Worm (Caenorhabditis elegans) whole organism, L1 larva: Measurements from ENCODE around the gene msp-74.

Experiments used
- C04F5.9 ChIP-seq: sonication (generic microtip); optimal IDR thresholded peaks from 2 replicates; lab custom pipeline; 2016; ENCODE audit warnings: missing genetic modification characterization, missing compliant biosample characterization
- F16B12.6 ChIP-seq: fragments of 150-350 bp; optimal IDR thresholded peaks from 2 replicates; lab custom pipeline; 2014; ENCODE audit warnings: missing biosample characterization, missing genetic modification characterization
- Y116A8C.19 ChIP-seq: sonication (generic microtip); optimal IDR thresholded peaks from 2 replicates; lab custom pipeline; 2016; ENCODE audit warnings: missing compliant biosample characterization, missing genetic modification characterization, borderline replicate concordance
- aha-1 ChIP-seq: fragments of 150-350 bp; optimal IDR thresholded peaks from 2 replicates; lab custom pipeline; 2014; ENCODE audit warnings: missing biosample characterization, missing genetic modification characterization
- blmp-1 ChIP-seq: fragments of 150-350 bp; optimal IDR thresholded peaks from 2 replicates; lab custom pipeline; 2014; ENCODE audit warnings: missing biosample characterization, missing genetic modification characterization
- ceh-63 ChIP-seq: fragments of 200-800 bp; sonication (Bioruptor generic); optimal IDR thresholded peaks from 2 replicates; lab custom pipeline; 2018; ENCODE audit warnings: mild to moderate bottlenecking, missing genetic modification characterization, missing compliant biosample characterization
- ceh-8 ChIP-seq: fragments of 200-800 bp; sonication (Bioruptor generic); optimal IDR thresholded peaks from 2 replicates; lab custom pipeline; 2018; ENCODE audit warnings: mild to moderate bottlenecking, missing genetic modification characterization, moderate library complexity, missing compliant biosample characterization
- ceh-90 ChIP-seq: sonication (generic microtip); optimal IDR thresholded peaks from 2 replicates; lab custom pipeline; 2016; ENCODE audit warnings: missing genetic modification characterization, missing compliant biosample characterization
- dsc-1 ChIP-seq: sonication (generic microtip); optimal IDR thresholded peaks from 2 replicates; lab custom pipeline; 2016; ENCODE audit warnings: mild to moderate bottlenecking, missing genetic modification characterization, missing compliant biosample characterization
- egl-27 ChIP-seq, 2 experiments: fragments of 150-350 bp in 1 of 2; sonication (generic microtip); optimal IDR thresholded peaks; 3 replicates each; lab custom pipeline; 2017 to 2018; ENCODE audit warnings: missing biosample characterization in 2 of 2, missing genetic modification characterization in 2 of 2, missing genetic modification reagents in 2 of 2
- elt-2 ChIP-seq: sonication (generic microtip); optimal IDR thresholded peaks from 2 replicates; lab custom pipeline; 2016; ENCODE audit warnings: missing genetic modification characterization, mild to moderate bottlenecking, inconsistent platforms, missing compliant biosample characterization, missing genetic modification reagents
- elt-3 ChIP-seq, 6 experiments: fragments of 150-350 bp in 1 of 6; sonication (generic microtip); optimal IDR thresholded peaks; 2 replicates each; lab custom pipeline; 2017 to 2018; ENCODE audit warnings: missing biosample characterization in 6 of 6, missing genetic modification characterization in 6 of 6, inconsistent platforms in 1 of 6
- fkh-10 ChIP-seq: sonication (generic microtip); optimal IDR thresholded peaks from 2 replicates; lab custom pipeline; 2017; ENCODE audit warnings: missing biosample characterization, missing genetic modification reagents, missing genetic modification characterization
- fkh-8 ChIP-seq: sonication (generic microtip); optimal IDR thresholded peaks from 2 replicates; lab custom pipeline; 2016; ENCODE audit warnings: mild to moderate bottlenecking, missing genetic modification characterization, missing compliant biosample characterization
- fos-1 ChIP-seq: fragments of 150-350 bp; optimal IDR thresholded peaks from 2 replicates; lab custom pipeline; 2014; ENCODE audit warnings: missing biosample characterization, missing genetic modification characterization
- hlh-17 ChIP-seq: fragments of 200-800 bp; sonication (Bioruptor generic); optimal IDR thresholded peaks from 2 replicates; lab custom pipeline; 2018; ENCODE audit warnings: missing genetic modification characterization, mild to moderate bottlenecking, missing compliant biosample characterization, moderate library complexity, borderline replicate concordance
- hpl-2 ChIP-seq: fragments of 150-350 bp; optimal IDR thresholded peaks from 2 replicates; lab custom pipeline; 2014; ENCODE audit warnings: missing biosample characterization, missing genetic modification reagents, missing genetic modification characterization
- jun-1 ChIP-seq: fragments of 150-350 bp; optimal IDR thresholded peaks from 2 replicates; lab custom pipeline; 2014; ENCODE audit warnings: missing biosample characterization, missing genetic modification reagents, missing genetic modification characterization
- lin-14 ChIP-seq: fragments of 200-800 bp; sonication (Bioruptor generic); optimal IDR thresholded peaks from 2 replicates; lab custom pipeline; 2018; ENCODE audit warnings: mild to moderate bottlenecking, missing genetic modification characterization, moderate library complexity, missing compliant biosample characterization
- lin-15B ChIP-seq: fragments of 150-350 bp; sonication (generic microtip); optimal IDR thresholded peaks from 3 replicates; lab custom pipeline; 2014; ENCODE audit warnings: missing biosample characterization, missing genetic modification characterization
- lin-35 ChIP-seq, 2 experiments: fragments of 150-350 bp; optimal IDR thresholded peaks; 2 replicates each; lab custom pipeline; 2014; ENCODE audit warnings: missing biosample characterization in 2 of 2, missing genetic modification characterization in 2 of 2, missing genetic modification reagents in 2 of 2
- mab-9 ChIP-seq: fragments of 200-800 bp; sonication (Bioruptor generic); IDR thresholded peaks from 2 replicates; pipeline ENCODE4 v1.3.6; 2022; ENCODE audit warnings: missing genetic modification reagents, missing genetic modification characterization, missing compliant biosample characterization
- mdl-1 ChIP-seq, 2 experiments: fragments of 150-350 bp; optimal IDR thresholded peaks; 2 replicates each; lab custom pipeline; 2014 to 2017; ENCODE audit warnings: missing biosample characterization in 2 of 2, missing genetic modification characterization in 2 of 2, inconsistent platforms in 1 of 2
- nhr-19 ChIP-seq: fragments of 200-800 bp; sonication (Bioruptor generic); conservative IDR thresholded peaks from 2 replicates; pipeline ENCODE4 v1.3.6; 2022; ENCODE audit warnings: missing genetic modification characterization, missing compliant biosample characterization
- nhr-20 ChIP-seq: sonication (generic microtip); optimal IDR thresholded peaks from 2 replicates; lab custom pipeline; 2016; ENCODE audit warnings: mild to moderate bottlenecking, missing genetic modification characterization, missing compliant biosample characterization
- nhr-237 ChIP-seq: fragments of 150-350 bp; optimal IDR thresholded peaks from 2 replicates; lab custom pipeline; 2014; ENCODE audit warnings: missing biosample characterization, missing genetic modification characterization
- nhr-71 ChIP-seq: sonication (generic microtip); optimal IDR thresholded peaks from 2 replicates; lab custom pipeline; 2016; ENCODE audit warnings: mild to moderate bottlenecking, missing genetic modification characterization, moderate library complexity, missing compliant biosample characterization
- nhr-76 ChIP-seq: sonication (generic microtip); optimal IDR thresholded peaks from 2 replicates; lab custom pipeline; 2017; ENCODE audit warnings: missing biosample characterization, missing genetic modification characterization
- nhr-77 ChIP-seq: fragments of 150-350 bp; optimal IDR thresholded peaks from 2 replicates; lab custom pipeline; 2014; ENCODE audit warnings: missing biosample characterization, missing genetic modification characterization
- snu-23 ChIP-seq: sonication (generic microtip); optimal IDR thresholded peaks from 2 replicates; lab custom pipeline; 2016; ENCODE audit warnings: missing genetic modification characterization, missing compliant biosample characterization
- sptf-1 ChIP-seq: fragments of 150-350 bp; optimal IDR thresholded peaks from 2 replicates; lab custom pipeline; 2014; ENCODE audit warnings: missing biosample characterization, missing genetic modification characterization
- sup-37 ChIP-seq: fragments of 200-800 bp; sonication (Bioruptor generic); optimal IDR thresholded peaks from 2 replicates; lab custom pipeline; 2018; ENCODE audit warnings: mild to moderate bottlenecking, missing genetic modification characterization, missing compliant biosample characterization
- unc-62 ChIP-seq: fragments of 150-350 bp; optimal IDR thresholded peaks from 2 replicates; lab custom pipeline; 2014; ENCODE audit warnings: missing biosample characterization, missing genetic modification reagents, missing genetic modification characterization
- vab-15 ChIP-seq: sonication (generic microtip); optimal IDR thresholded peaks from 2 replicates; lab custom pipeline; 2017; ENCODE audit warnings: missing genotype, mild to moderate bottlenecking, missing genetic modification characterization, missing compliant biosample characterization
- ztf-11 ChIP-seq, 2 experiments: sonication (generic microtip); optimal IDR thresholded peaks; 2 replicates each; lab custom pipeline; 2016 to 2017; ENCODE audit warnings: missing genetic modification characterization in 2 of 2, missing biosample characterization in 1 of 2, missing compliant biosample characterization in 1 of 2

msp-74 gene

ce11 chrII:5141945-5142514 lies 26.9 kb upstream of the msp-74 start, which contains the start of gene nas-29:
nas-29 (minus strand) TSS chrII:5142036.
- TF ChIP-seq egl-27 (tag; optimal IDR thresholded peaks at IDR 0.05; lab: Kevin White, UChicago) (no peak), elt-2 (tag; lab: Kevin White, UChicago) (peak; percentile 91), lin-14 (GFP tag; lab: Kevin White, UChicago) (peak; percentile 34), elt-3 (tag; optimal IDR thresholded peaks at IDR 0.05; lab: Kevin White, UChicago) (peak in 1 of 6 experiments; percentile 31), lin-35 (GFP tag; optimal IDR thresholded peaks at IDR 0.05; lab: Kevin White, UChicago) (peak in 1 of 2 experiments; percentile 48), ceh-63 (GFP tag; lab: Kevin White, UChicago) (no peak), nhr-20 (peak; percentile 92)

ce11 chrII:5136296-5136767 lies 21.2 kb upstream of the msp-74 start, which contains the start of gene F58A6.2:
F58A6.2 (plus strand) TSS chrII:5136717.
- TF ChIP-seq fkh-8 (tag; lab: Kevin White, UChicago) (peak; percentile 66), blmp-1 (tag; lab: Kevin White, UChicago) (no peak), nhr-71 (tag; lab: Kevin White, UChicago) (peak; percentile 40), nhr-237 (tag; lab: Kevin White, UChicago) (no peak), mdl-1 (tag; optimal IDR thresholded peaks at IDR 0.05; lab: Kevin White, UChicago) (no peak), dsc-1 (tag; lab: Kevin White, UChicago) (no peak), unc-62 (GFP tag; lab: Kevin White, UChicago) (no peak), nhr-77 (no peak), egl-27 (tag; optimal IDR thresholded peaks at IDR 0.05; lab: Kevin White, UChicago) (no peak), mab-9 (no peak), ceh-8 (peak; percentile 71), hlh-17 (GFP tag; lab: Kevin White, UChicago) (no peak), nhr-76 (no peak)

DNA sequence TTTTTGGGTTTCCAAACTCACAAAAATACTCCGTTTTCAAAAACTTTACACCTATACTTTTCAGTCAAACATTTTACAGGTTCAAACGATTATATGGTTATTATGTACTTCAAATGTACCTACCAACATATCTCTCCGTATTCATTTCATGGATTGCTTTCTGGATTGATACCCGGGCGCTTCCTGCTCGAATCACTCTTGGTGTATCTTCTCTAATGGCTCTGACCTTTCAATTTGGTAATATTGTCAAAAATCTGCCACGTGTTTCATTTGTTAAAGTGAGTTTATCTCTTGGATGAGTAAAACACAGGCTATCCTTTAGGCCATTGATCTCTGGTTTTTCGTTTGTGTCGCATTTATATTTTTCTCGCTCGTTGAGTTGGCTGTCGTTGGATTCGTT lies 16.7 kb upstream of the msp-74 start:
- no peak for TF ChIP-seq sptf-1 (tag; lab: Kevin White, UChicago)
- no peak for TF ChIP-seq aha-1 (tag; lab: Kevin White, UChicago)
- no peak for TF ChIP-seq mab-9
- TF ChIP-seq snu-23 (GFP tag; lab: Kevin White, UChicago) = no peak
- TF ChIP-seq nhr-19 (GFP tag; lab: Robert Waterston, UW) = no peak
- TF ChIP-seq elt-2 (tag; lab: Kevin White, UChicago) = no peak
- TF ChIP-seq lin-14 (GFP tag; lab: Kevin White, UChicago) = no peak
- TF ChIP-seq hpl-2 (GFP tag; lab: Kevin White, UChicago) = no peak
- TF ChIP-seq fkh-10 (GFP tag; lab: Kevin White, UChicago) = no peak
- TF ChIP-seq Y116A8C.19 (tag; lab: Kevin White, UChicago) = no peak
- TF ChIP-seq ztf-11 (tag; optimal IDR thresholded peaks at IDR 0.05; lab: Kevin White, UChicago) = no peak
- TF ChIP-seq ceh-90 (tag; lab: Kevin White, UChicago) = no peak

ce11 chrII:5130081-5130480 lies 14.9 kb upstream of the msp-74 start, which contains the start of gene lgc-56:
lgc-56 (plus strand) TSS chrII:5130381.
- no peak for TF ChIP-seq lin-15B (tag; lab: Kevin White, UChicago)
- TF ChIP-seq fkh-8 (tag; lab: Kevin White, UChicago) = no peak
- TF ChIP-seq Y116A8C.19 (tag; lab: Kevin White, UChicago) = no peak
- TF ChIP-seq sup-37 (GFP tag; lab: Kevin White, UChicago) = no peak
- TF ChIP-seq fkh-10 (GFP tag; lab: Kevin White, UChicago) = no peak
- no peak for TF ChIP-seq vab-15 (tag; lab: Kevin White, UChicago)
- no peak for TF ChIP-seq ceh-63 (GFP tag; lab: Kevin White, UChicago)
- no peak for TF ChIP-seq nhr-76
- no peak for TF ChIP-seq nhr-71 (tag; lab: Kevin White, UChicago)
- TF ChIP-seq F16B12.6 (tag; lab: Kevin White, UChicago) = no peak
- TF ChIP-seq fos-1 (tag; lab: Kevin White, UChicago) = no peak
- no peak for TF ChIP-seq C04F5.9
- no peak for TF ChIP-seq jun-1 (tag; lab: Kevin White, UChicago)
- TF ChIP-seq, all 84 proteins: peak for 0
